Worm (Caenorhabditis elegans) whole organism, L4 larva: ENCODE measurements around the gene srt-5.

Experiments
- R02D3.7 ChIP-seq: fragments of 150-350 bp; sonication (generic microtip); optimal IDR thresholded peaks from 3 replicates; lab custom pipeline; 2014; ENCODE audit warnings: missing biosample characterization, missing genetic modification characterization
- aha-1 ChIP-seq: fragments of 150-350 bp; peaks from one replicate; lab custom pipeline; 2014; ENCODE audit warnings: missing biosample characterization, missing genetic modification characterization
- arid-1 ChIP-seq: fragments of 200-800 bp; sonication (Bioruptor generic); conservative IDR thresholded peaks from 2 replicates; pipeline ENCODE4 v1.3.6; 2022; ENCODE audit warnings: missing genetic modification reagents, missing genetic modification characterization, missing compliant biosample characterization
- daf-16 ChIP-seq, 3 experiments: sonication (generic microtip); optimal IDR thresholded peaks; 2 replicates each; lab custom pipeline; 2016 to 2017; ENCODE audit warnings: missing genetic modification characterization in 3 of 3, missing genetic modification reagents in 3 of 3, mild to moderate bottlenecking in 2 of 3, missing compliant biosample characterization in 2 of 3, missing biosample characterization in 1 of 3, moderate library complexity in 1 of 3
- hif-1 ChIP-seq, 2 experiments: sonication (generic microtip); optimal IDR thresholded peaks; 2 replicates each; lab custom pipeline; 2016 to 2017; ENCODE audit warnings: missing compliant biosample characterization in 2 of 2, missing genetic modification characterization in 2 of 2, missing genetic modification reagents in 2 of 2, missing genotype in 2 of 2, mild to moderate bottlenecking in 1 of 2
- jun-1 ChIP-seq: fragments of 150-350 bp; optimal IDR thresholded peaks from 2 replicates; lab custom pipeline; 2014; ENCODE audit warnings: missing biosample characterization, missing genetic modification reagents, missing genetic modification characterization
- lin-13 ChIP-seq: fragments of 150-350 bp; optimal IDR thresholded peaks from 2 replicates; lab custom pipeline; 2014; ENCODE audit warnings: missing biosample characterization, missing genetic modification reagents, missing genetic modification characterization
- nhr-76 ChIP-seq: fragments of 150-350 bp; optimal IDR thresholded peaks from 2 replicates; lab custom pipeline; 2014; ENCODE audit warnings: missing biosample characterization, missing genetic modification characterization
- snpc-1.2 ChIP-seq: fragments of 200-800 bp; sonication (Bioruptor generic); IDR thresholded peaks from 2 replicates; pipeline ENCODE4 v1.3.6; 2022; ENCODE audit warnings: missing genetic modification reagents, missing genetic modification characterization, missing compliant biosample characterization
- zfp-3 ChIP-seq: fragments of 200-800 bp; sonication (Bioruptor generic); conservative IDR thresholded peaks from 2 replicates; pipeline ENCODE4 v1.3.6; 2022; ENCODE audit warnings: missing genetic modification reagents, missing genetic modification characterization, missing compliant biosample characterization
- zip-2 ChIP-seq: fragments of 150-350 bp; optimal IDR thresholded peaks from 2 replicates; lab custom pipeline; 2014; ENCODE audit warnings: missing biosample characterization, missing genetic modification characterization
- ztf-11 ChIP-seq: fragments of 150-350 bp; optimal IDR thresholded peaks from 2 replicates; lab custom pipeline; 2014; ENCODE audit warnings: missing biosample characterization, missing genetic modification characterization

- TF ChIP-seq zfp-3 (GFP tag; lab: Robert Waterston, UW) (no peak), arid-1 (no peak), ztf-11 (tag; lab: Kevin White, UChicago) (no peak), daf-16 (GFP tag; optimal IDR thresholded peaks at IDR 0.05; lab: Kevin White, UChicago) (no peak), daf-16 (tag; optimal IDR thresholded peaks at IDR 0.05; lab: Kevin White, UChicago) (no peak), R02D3.7 (tag; lab: Kevin White, UChicago) (no peak), snpc-1.2 (no peak), hif-1 (tag; optimal IDR thresholded peaks at IDR 0.05; lab: Kevin White, UChicago) (no peak), jun-1 (no peak), zip-2 (tag; lab: Kevin White, UChicago) (no peak), aha-1 (tag; lab: Kevin White, UChicago) (no peak), lin-13 (no peak), nhr-76 (tag; lab: Kevin White, UChicago) (no peak)
These were observed 33.1 kb upstream of the srt-5 start, which contains the start of gene Y73C8C.8 for ce11 chrV:3113751-3114150.
